Worm (Caenorhabditis elegans): ENCODE measurements around the gene egl-6.

DNA sequence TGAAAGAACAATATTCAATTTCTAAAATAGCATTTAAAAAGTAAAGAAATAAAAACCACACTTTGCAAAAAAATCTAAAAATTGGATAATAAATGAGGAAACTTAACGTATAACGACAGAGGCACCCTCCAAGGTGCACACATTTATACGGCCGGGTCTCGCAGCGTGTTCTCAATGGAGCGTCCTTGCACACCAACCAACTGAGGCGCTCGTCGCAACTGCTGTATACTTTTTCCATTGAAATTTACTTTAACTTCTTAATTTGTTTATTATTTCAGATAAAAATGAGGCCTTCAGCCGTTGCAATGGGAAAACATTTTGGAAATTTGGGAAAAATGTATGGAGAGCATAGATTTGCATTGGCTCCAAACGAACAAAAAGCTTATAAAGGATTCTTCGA is 22.3 kb downstream of the egl-6 start, which contains the start of the genes R07E4.5 and R07E4.3:
- TF ChIP-seq lin-35 (GFP tag; optimal IDR thresholded peaks at IDR 0.05) (no peak), lag-1 (GFP tag; IDR thresholded peaks at IDR 0.05) (no peak), pha-4 (tag; optimal IDR thresholded peaks at IDR 0.05) (peak; percentile 31), snpc-4 (GFP tag; optimal IDR thresholded peaks at IDR 0.05) (no peak), snpc-4 (tag; optimal IDR thresholded peaks at IDR 0.05) (no peak), madf-3 (GFP tag; IDR thresholded peaks at IDR 0.05) (no peak), hmg-1.2 (GFP tag; IDR thresholded peaks at IDR 0.05) (no peak), ceh-27 (GFP tag; optimal IDR thresholded peaks at IDR 0.05) (no peak), F37B4.10 (GFP tag; IDR thresholded peaks at IDR 0.05) (no peak), die-1 (tag; optimal IDR thresholded peaks at IDR 0.05) (no peak), akir-1 (GFP tag; optimal IDR thresholded peaks at IDR 0.05) (no peak)

All from whole organism, young adult.